Fruit fly (Drosophila melanogaster) whole organism, embryonic: ENCODE data around the gene dsf.

Experiments used
- Abd-B ChIP-seq: fragments of 200-800 bp; sonication (Bioruptor generic); optimal IDR thresholded peaks from 2 replicates; lab custom pipeline; 2018; ENCODE audit warnings: missing biosample characterization, mild to moderate bottlenecking, missing genetic modification characterization, moderate library complexity
- Antp ChIP-seq: fragments of 200-800 bp; sonication (Bioruptor generic); optimal IDR thresholded peaks from 3 replicates; lab custom pipeline; 2016; ENCODE audit warnings: missing biosample characterization, missing genetic modification characterization
- CG12071 ChIP-seq: fragments of 200-800 bp; sonication (Bioruptor generic); optimal IDR thresholded peaks from 3 replicates; lab custom pipeline; 2018; ENCODE audit warnings: missing biosample characterization, mild to moderate bottlenecking, missing genetic modification characterization
- CG12942 ChIP-seq: fragments of 200-800 bp; sonication (Bioruptor generic); optimal IDR thresholded peaks from 3 replicates; lab custom pipeline; 2016; ENCODE audit warnings: missing biosample characterization, missing genetic modification characterization
- CG13287 ChIP-seq: fragments of 200-800 bp; sonication (Bioruptor generic); IDR thresholded peaks from 2 replicates; pipeline ENCODE4 v1.3.6; 2022; ENCODE audit warnings: missing biosample characterization, missing genetic modification characterization; ENCODE audit not compliant: partially characterized antibody
- CG15011 ChIP-seq: fragments of 200-800 bp; sonication (Bioruptor generic); optimal IDR thresholded peaks from 3 replicates; lab custom pipeline; 2018; ENCODE audit warnings: missing biosample characterization, mild to moderate bottlenecking, missing genetic modification characterization
- CG17186 ChIP-seq: fragments of 200-800 bp; sonication (Bioruptor generic); optimal IDR thresholded peaks from 3 replicates; lab custom pipeline; 2017; ENCODE audit warnings: missing biosample characterization, missing genetic modification reagents, missing genetic modification characterization
- CG2199 ChIP-seq: fragments of 200-800 bp; sonication (Bioruptor generic); IDR thresholded peaks from 3 replicates; pipeline ENCODE4 v1.3.6; 2022; ENCODE audit warnings: missing biosample characterization, missing genetic modification characterization
- CG4360 ChIP-seq: fragments of 200-800 bp; sonication (Bioruptor generic); IDR thresholded peaks from 2 replicates; pipeline ENCODE4 v1.3.6; 2022; ENCODE audit warnings: missing biosample characterization, missing genetic modification characterization
- CG6175 ChIP-seq: fragments of 200-800 bp; sonication (Bioruptor generic); IDR thresholded peaks from 3 replicates; pipeline ENCODE4 v1.3.6; 2022; ENCODE audit warnings: missing biosample characterization, missing genetic modification characterization
- CG7786 ChIP-seq: fragments of 200-800 bp; sonication (Bioruptor generic); optimal IDR thresholded peaks from 2 replicates; lab custom pipeline; 2016; ENCODE audit warnings: missing biosample characterization, missing genetic modification characterization
- CG9437 ChIP-seq: fragments of 200-800 bp; sonication (Bioruptor generic); optimal IDR thresholded peaks from 2 replicates; lab custom pipeline; 2018; ENCODE audit warnings: missing biosample characterization, mild to moderate bottlenecking, missing genetic modification characterization
- Dref ChIP-seq: fragments of 200-800 bp; sonication (Bioruptor generic); IDR thresholded peaks from 2 replicates; pipeline ENCODE4 v1.3.6; 2022; ENCODE audit warnings: missing biosample characterization, missing genetic modification characterization
- E2f1 ChIP-seq: fragments of 200-800 bp; sonication (Bioruptor generic); IDR thresholded peaks from 2 replicates; pipeline ENCODE4 v1.3.6; 2022; ENCODE audit warnings: missing biosample characterization, missing genetic modification characterization
- Ets65A ChIP-seq: fragments of 200-800 bp; sonication (Bioruptor generic); peaks from one replicate; lab custom pipeline; 2016; ENCODE audit warnings: missing biosample characterization, missing genetic modification characterization
- HHEX ChIP-seq: fragments of 200-800 bp; sonication (Bioruptor generic); optimal IDR thresholded peaks from 3 replicates; lab custom pipeline; 2017; ENCODE audit warnings: missing biosample characterization, mild to moderate bottlenecking, missing genetic modification characterization, missing genetic modification reagents
- HLH4C ChIP-seq: fragments of 200-800 bp; sonication (Bioruptor generic); IDR thresholded peaks from 3 replicates; pipeline ENCODE4 v1.3.6; 2022; ENCODE audit warnings: missing biosample characterization, missing genetic modification characterization; ENCODE audit not compliant: partially characterized antibody
- Hmr ChIP-seq: fragments of 200-800 bp; sonication (Bioruptor generic); optimal IDR thresholded peaks from 3 replicates; lab custom pipeline; 2017; ENCODE audit warnings: mild to moderate bottlenecking, missing biosample characterization, missing genetic modification reagents, missing genetic modification characterization
- Lhr ChIP-seq: fragments of 200-800 bp; sonication (Bioruptor generic); optimal IDR thresholded peaks from 3 replicates; lab custom pipeline; 2017; ENCODE audit warnings: mild to moderate bottlenecking, missing biosample characterization, missing genetic modification reagents, missing genetic modification characterization
- Lpt ChIP-seq: fragments of >200 bp; optimal IDR thresholded peaks from 2 replicates; lab custom pipeline; 2018; ENCODE audit warnings: missing biosample characterization, missing genetic modification characterization
- MTF-1 ChIP-seq: fragments of 200-800 bp; sonication (Bioruptor generic); optimal IDR thresholded peaks from 2 replicates; lab custom pipeline; 2018; ENCODE audit warnings: missing biosample characterization, mild to moderate bottlenecking, missing genetic modification characterization, borderline replicate concordance
- NfI ChIP-seq: fragments of 200-800 bp; sonication (Bioruptor generic); optimal IDR thresholded peaks from 3 replicates; lab custom pipeline; 2018; ENCODE audit warnings: missing biosample characterization, mild to moderate bottlenecking, missing genetic modification characterization, moderate library complexity
- Scr ChIP-seq: fragments of 200-800 bp; sonication (Bioruptor generic); IDR thresholded peaks from 2 replicates; pipeline ENCODE4 v1.3.6; 2022; ENCODE audit warnings: missing biosample characterization, missing genetic modification characterization; ENCODE audit not compliant: partially characterized antibody
- Spps ChIP-seq: fragments of 200-800 bp; sonication (Bioruptor generic); optimal IDR thresholded peaks from 2 replicates; lab custom pipeline; 2018; ENCODE audit warnings: missing biosample characterization, mild to moderate bottlenecking, missing genetic modification characterization
- Sry-δ ChIP-seq: fragments of 200-800 bp; sonication (Bioruptor generic); optimal IDR thresholded peaks from 2 replicates; lab custom pipeline; 2016; ENCODE audit warnings: missing biosample characterization, missing genetic modification characterization
- bcd ChIP-seq: fragments of 200-800 bp; sonication (Bioruptor generic); optimal IDR thresholded peaks from 2 replicates; lab custom pipeline; 2017; ENCODE audit warnings: missing biosample characterization, mild to moderate bottlenecking, missing genetic modification characterization
- bsh ChIP-seq, 2 experiments: fragments of 200-800 bp; sonication (Bioruptor generic); optimal IDR thresholded peaks; 2 replicates each; lab custom pipeline; 2017 to 2018; ENCODE audit warnings: mild to moderate bottlenecking in 2 of 2, missing biosample characterization in 2 of 2, missing genetic modification characterization in 2 of 2, moderate library complexity in 1 of 2
- chn ChIP-seq: fragments of 200-800 bp; sonication (Bioruptor generic); optimal IDR thresholded peaks from 2 replicates; lab custom pipeline; 2016; ENCODE audit warnings: missing biosample characterization, missing genetic modification characterization
- da ChIP-seq: fragments of 200-800 bp; sonication (Bioruptor generic); optimal IDR thresholded peaks from 2 replicates; lab custom pipeline; 2016; ENCODE audit warnings: missing biosample characterization, missing genetic modification characterization
- disco-r ChIP-seq: fragments of 200-800 bp; sonication (Bioruptor generic); optimal IDR thresholded peaks from 2 replicates; lab custom pipeline; 2016; ENCODE audit warnings: missing biosample characterization, missing genetic modification characterization
- fd102C ChIP-seq: fragments of 200-800 bp; sonication (Bioruptor generic); optimal IDR thresholded peaks from 2 replicates; lab custom pipeline; 2018; ENCODE audit warnings: missing biosample characterization, mild to moderate bottlenecking, missing genetic modification characterization, moderate library complexity
- gro ChIP-seq: fragments of 200-800 bp; sonication (Bioruptor generic); optimal IDR thresholded peaks from 2 replicates; lab custom pipeline; 2016; ENCODE audit warnings: missing biosample characterization, missing genetic modification characterization
- her ChIP-seq: fragments of 200-800 bp; sonication (Bioruptor generic); optimal IDR thresholded peaks from 2 replicates; lab custom pipeline; 2016; ENCODE audit warnings: missing biosample characterization, missing genetic modification characterization
- hth ChIP-seq: fragments of >200 bp; optimal IDR thresholded peaks from 2 replicates; lab custom pipeline; 2017; ENCODE audit warnings: inconsistent platforms
- insv ChIP-seq, 2 experiments: fragments of 200-800 bp; sonication (Bioruptor generic); optimal IDR thresholded peaks; 3 replicates each; lab custom pipeline; 2016 to 2018; ENCODE audit warnings: missing biosample characterization in 2 of 2, missing genetic modification characterization in 2 of 2
- jing ChIP-seq: fragments of 200-800 bp; sonication (Bioruptor generic); optimal IDR thresholded peaks from 2 replicates; lab custom pipeline; 2018; ENCODE audit warnings: missing biosample characterization, mild to moderate bottlenecking, missing genetic modification characterization
- jumu ChIP-seq: fragments of 200-800 bp; sonication (Bioruptor generic); optimal IDR thresholded peaks from 3 replicates; lab custom pipeline; 2016; ENCODE audit warnings: missing biosample characterization, missing genetic modification characterization
- kay ChIP-seq: fragments of 200-800 bp; sonication (Bioruptor generic); optimal IDR thresholded peaks from 2 replicates; lab custom pipeline; 2016; ENCODE audit warnings: missing biosample characterization, missing genetic modification characterization
- mam ChIP-seq: fragments of 200-800 bp; sonication (Bioruptor generic); optimal IDR thresholded peaks from 3 replicates; lab custom pipeline; 2016; ENCODE audit warnings: missing biosample characterization, missing genetic modification characterization
- nmo ChIP-seq: fragments of 200-800 bp; sonication (Bioruptor generic); optimal IDR thresholded peaks from 2 replicates; lab custom pipeline; 2018; ENCODE audit warnings: missing biosample characterization, mild to moderate bottlenecking, missing genetic modification characterization, moderate library complexity
- oc ChIP-seq: fragments of 200-800 bp; sonication (Bioruptor generic); optimal IDR thresholded peaks from 2 replicates; lab custom pipeline; 2018; ENCODE audit warnings: missing biosample characterization, mild to moderate bottlenecking, missing genetic modification characterization, moderate library complexity
- pzg ChIP-seq: fragments of 200-800 bp; sonication (Bioruptor generic); optimal IDR thresholded peaks from 3 replicates; lab custom pipeline; 2018; ENCODE audit warnings: missing biosample characterization, mild to moderate bottlenecking, missing genetic modification characterization, moderate library complexity
- ranshi ChIP-seq: fragments of 200-800 bp; sonication (Bioruptor generic); IDR thresholded peaks from 2 replicates; pipeline ENCODE4 v1.3.6; 2022; ENCODE audit warnings: missing biosample characterization, missing genetic modification characterization
- scrt ChIP-seq: fragments of 200-800 bp; sonication (Bioruptor generic); optimal IDR thresholded peaks from 2 replicates; lab custom pipeline; 2018; ENCODE audit warnings: missing biosample characterization, mild to moderate bottlenecking, missing genetic modification characterization, moderate library complexity
- twi ChIP-seq: fragments of 200-800 bp; optimal IDR thresholded peaks from 2 replicates; lab custom pipeline; 2019; ENCODE audit warnings: missing biosample characterization, mild to moderate bottlenecking, missing genetic modification characterization, moderate library complexity
- vnd ChIP-seq: fragments of 200-800 bp; sonication (Bioruptor generic); IDR thresholded peaks from 3 replicates; pipeline ENCODE4 v1.3.6; 2022; ENCODE audit warnings: missing biosample characterization, missing genetic modification characterization; ENCODE audit not compliant: partially characterized antibody
- z ChIP-seq: fragments of 200-800 bp; sonication (Bioruptor generic); IDR thresholded peaks from 3 replicates; pipeline ENCODE4 v1.3.6; 2022; ENCODE audit warnings: missing biosample characterization, missing genetic modification characterization
- zf30C ChIP-seq: fragments of 200-800 bp; sonication (Bioruptor generic); optimal IDR thresholded peaks from 3 replicates; lab custom pipeline; 2018; ENCODE audit warnings: missing biosample characterization, mild to moderate bottlenecking, missing genetic modification characterization
- zfh1 ChIP-seq: fragments of 200-800 bp; sonication (Bioruptor generic); IDR thresholded peaks from 3 replicates; pipeline ENCODE4 v1.3.6; 2022; ENCODE audit warnings: missing biosample characterization, missing genetic modification characterization
- zfh2 ChIP-seq: fragments of 200-800 bp; sonication (Bioruptor generic); optimal IDR thresholded peaks from 2 replicates; lab custom pipeline; 2016; ENCODE audit warnings: missing biosample characterization, missing genetic modification characterization

Gene dsf

DNA sequence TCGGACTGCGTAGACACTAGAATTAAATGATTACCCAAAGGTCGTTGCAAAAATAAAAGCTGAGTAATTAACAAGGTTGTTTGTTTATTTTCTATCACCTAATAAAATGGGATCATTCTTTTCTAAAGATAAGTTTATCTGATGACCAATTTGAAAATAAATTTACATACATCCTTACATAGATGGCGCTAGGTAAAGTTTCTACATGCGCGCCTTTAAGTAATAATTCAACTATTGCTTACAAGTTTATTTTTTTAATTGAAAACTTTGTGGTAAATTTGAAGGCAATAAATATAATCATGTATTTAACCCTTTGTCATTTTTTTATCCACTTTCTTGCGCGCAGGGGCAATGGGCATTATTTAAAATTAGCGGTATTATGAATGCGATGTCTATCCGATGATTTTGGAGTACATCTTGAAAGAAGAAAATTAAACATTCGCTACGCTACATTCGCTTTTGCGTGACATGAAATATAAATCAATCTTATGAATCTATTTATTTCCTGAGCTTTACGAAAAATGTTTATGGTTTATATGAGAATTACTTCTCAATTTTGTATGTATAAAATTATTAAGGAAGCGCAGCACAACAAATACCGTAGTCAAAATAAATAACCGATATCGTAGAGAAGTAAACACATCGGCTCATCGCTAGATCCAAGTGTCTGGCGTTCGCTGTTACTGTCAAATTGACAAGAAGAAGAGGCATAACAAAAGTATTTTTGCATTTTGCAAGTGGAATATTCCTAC, 23.2 kb downstream of the dsf start, which contains the start of gene CG9044 (continued):
- peak; percentile 91 for TF ChIP-seq CG13287 (GFP tag; lab: Robert Waterston, UW)
- peak; percentile 6 for TF ChIP-seq her (GFP tag; lab: Kevin White, UChicago)
- peak; percentile 98 for TF ChIP-seq Ets65A (GFP tag; lab: Kevin White, UChicago)
- peak in 1 of 2 experiments; percentile 20 for TF ChIP-seq insv (GFP tag; optimal IDR thresholded peaks at IDR 0.05; lab: Kevin White, UChicago)
- no peak; the same call in none of the 2 replicates for TF ChIP-seq Dref (GFP tag; lab: Robert Waterston, UW)
- no peak for TF ChIP-seq bcd
- peak; percentile 93 for TF ChIP-seq vnd (GFP tag; lab: Robert Waterston, UW)
- no peak for TF ChIP-seq disco-r (GFP tag; lab: Kevin White, UChicago)
- TF ChIP-seq CG7786 (GFP tag; lab: Kevin White, UChicago): peak; percentile 57
- TF ChIP-seq HLH4C (GFP tag; lab: Robert Waterston, UW): peak; percentile 89
- TF ChIP-seq da (GFP tag; lab: Kevin White, UChicago): no peak
- peak; percentile 41; the same call in 1 of the 2 replicates for TF ChIP-seq E2f1 (GFP tag; lab: Robert Waterston, UW)
- TF ChIP-seq jumu (GFP tag; lab: Kevin White, UChicago): peak; percentile 70
- no peak for TF ChIP-seq CG12071
- peak; percentile 83 for TF ChIP-seq zfh2 (GFP tag; lab: Kevin White, UChicago)
- peak; percentile 42; the same call in 1 of the 3 replicates for TF ChIP-seq zfh1 (GFP tag; lab: Robert Waterston, UW)
- no peak for TF ChIP-seq oc (tag; lab: Kevin White, UChicago)
- no peak for TF ChIP-seq CG15011 (GFP tag; lab: Kevin White, UChicago)
- no peak for TF ChIP-seq bsh (GFP tag; optimal IDR thresholded peaks at IDR 0.05; lab: Kevin White, UChicago)
- peak; percentile 54 for TF ChIP-seq CG9437
- no peak for TF ChIP-seq Abd-B (GFP tag; lab: Kevin White, UChicago)
- TF ChIP-seq HHEX: no peak
- TF ChIP-seq NfI: peak; percentile 53
- TF ChIP-seq Spps (tag; lab: Kevin White, UChicago): no peak
- peak; percentile 40 for TF ChIP-seq Antp
- TF ChIP-seq hth (lab: Kevin White, UChicago): no peak
- no peak for TF ChIP-seq ranshi (GFP tag; lab: Robert Waterston, UW)
- TF ChIP-seq MTF-1 (GFP tag; lab: Kevin White, UChicago): no peak
- peak; percentile 36 for TF ChIP-seq CG12942
- no peak for TF ChIP-seq scrt (GFP tag; lab: Kevin White, UChicago)
- TF ChIP-seq Sry-δ (GFP tag; lab: Kevin White, UChicago): peak; percentile 96
- TF ChIP-seq fd102C (GFP tag; lab: Kevin White, UChicago): no peak
- peak; percentile 96 for TF ChIP-seq Scr (GFP tag; lab: Robert Waterston, UW)
- TF ChIP-seq CG2199 (GFP tag; lab: Robert Waterston, UW): no peak
- peak; percentile 44 for TF ChIP-seq CG17186
- TF ChIP-seq gro (GFP tag; lab: Kevin White, UChicago): peak; percentile 34
- peak; percentile 24 for TF ChIP-seq kay (GFP tag; lab: Kevin White, UChicago)
- no peak for TF ChIP-seq jing (GFP tag; lab: Kevin White, UChicago)
- no peak for TF ChIP-seq zf30C
- no peak for TF ChIP-seq twi (tag; lab: Kevin White, UChicago)
- no peak for TF ChIP-seq z (GFP tag; lab: Robert Waterston, UW)
- TF ChIP-seq nmo (GFP tag; lab: Kevin White, UChicago): peak; percentile 82
- TF ChIP-seq chn (GFP tag; lab: Kevin White, UChicago): peak; percentile 62
- TF ChIP-seq Hmr (GFP tag; lab: Kevin White, UChicago): peak; percentile 33
- TF ChIP-seq pzg (GFP tag; lab: Kevin White, UChicago): peak; percentile 69
- peak; percentile 46 for TF ChIP-seq Lhr
- TF ChIP-seq mam (GFP tag; lab: Kevin White, UChicago): peak; percentile 76
- no peak for TF ChIP-seq Lpt (GFP tag; lab: Kevin White, UChicago)
- no peak for TF ChIP-seq CG6175 (GFP tag; lab: Robert Waterston, UW)
- TF ChIP-seq CG4360 (GFP tag; lab: Robert Waterston, UW): no peak
